Fruit fly (Drosophila melanogaster): ENCODE results near the gene CG17636.

The CG17636 gene

DNA sequence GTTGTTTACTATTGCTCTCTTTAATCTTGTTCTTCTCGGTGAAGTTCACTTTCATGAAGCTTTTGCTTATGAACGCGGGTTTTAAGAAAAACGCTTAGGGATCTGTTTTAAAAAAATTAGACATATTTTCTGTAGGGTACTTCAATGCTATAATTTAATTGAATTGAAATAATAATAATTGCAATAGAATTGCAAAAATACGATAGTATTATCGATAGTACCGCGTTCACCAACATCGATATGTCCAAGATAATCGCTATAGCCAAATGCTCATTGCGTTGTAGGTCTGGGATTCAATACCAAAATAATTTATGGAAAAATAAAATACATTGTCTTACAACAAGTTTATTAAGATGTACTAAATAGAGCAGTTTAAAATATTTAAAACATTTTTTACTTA, 15.4 kb upstream of the CG17636 start:
- no peak for TF ChIP-seq Ets98B (GFP tag; IDR thresholded peaks at IDR 0.05)
- TF ChIP-seq CG13204 (GFP tag; optimal IDR thresholded peaks at IDR 0.05): no peak
- peak; percentile 27 for TF ChIP-seq D1 (tag; optimal IDR thresholded peaks at IDR 0.05)
- TF ChIP-seq CG32121 (GFP tag; IDR thresholded peaks at IDR 0.05): no peak
- TF ChIP-seq Pif1B (GFP tag; optimal IDR thresholded peaks at IDR 0.05): peak; percentile 26
- no peak for TF ChIP-seq Snoo (tag; optimal IDR thresholded peaks at IDR 0.05)
- TF ChIP-seq Pif1A (GFP tag; optimal IDR thresholded peaks at IDR 0.05): no peak
- TF ChIP-seq CG8301 (tag; optimal IDR thresholded peaks at IDR 0.05): no peak
- no peak for TF ChIP-seq CG4496 (GFP tag; IDR thresholded peaks at IDR 0.05)
- no peak for TF ChIP-seq CG9948 (tag; optimal IDR thresholded peaks at IDR 0.05)

DNA sequence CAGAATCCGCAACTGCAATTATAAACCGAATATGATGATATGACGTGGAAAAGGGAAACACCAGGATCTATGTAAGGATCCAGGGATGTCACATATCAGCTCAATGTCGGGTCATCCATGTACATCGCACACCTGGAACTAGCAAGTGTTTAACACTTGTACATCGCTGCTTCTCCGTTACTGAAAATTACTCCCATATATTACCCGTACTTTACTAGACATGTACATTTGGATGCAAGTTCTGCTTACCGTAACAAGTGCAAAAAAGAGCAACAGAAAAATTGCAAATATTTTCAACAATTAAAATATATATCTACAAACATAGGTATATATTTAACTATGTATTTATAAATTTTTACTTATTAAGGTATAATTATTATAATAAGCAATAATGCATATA, 13.5 kb upstream of the CG17636 start, which contains the start of gene tyn:
Gene tyn, plus strand, starts transcription at position 301 of the 400 bp plus-strand sequence.
- no peak for TF ChIP-seq Ets98B (GFP tag; IDR thresholded peaks at IDR 0.05)
- TF ChIP-seq rn (GFP tag; IDR thresholded peaks at IDR 0.05): no peak
- TF ChIP-seq CG4496 (GFP tag; IDR thresholded peaks at IDR 0.05): no peak
- TF ChIP-seq CG9948 (tag; optimal IDR thresholded peaks at IDR 0.05): no peak
- TF ChIP-seq EcR (GFP tag; optimal IDR thresholded peaks at IDR 0.05): no peak
- no peak for TF ChIP-seq CG8159 (tag; optimal IDR thresholded peaks at IDR 0.05)
- no peak for TF ChIP-seq fd96Ca (GFP tag; IDR thresholded peaks at IDR 0.05)
- no peak for TF ChIP-seq CG17806 (tag; optimal IDR thresholded peaks at IDR 0.05)
- TF ChIP-seq CG34367 (tag; optimal IDR thresholded peaks at IDR 0.05): no peak

DNA sequence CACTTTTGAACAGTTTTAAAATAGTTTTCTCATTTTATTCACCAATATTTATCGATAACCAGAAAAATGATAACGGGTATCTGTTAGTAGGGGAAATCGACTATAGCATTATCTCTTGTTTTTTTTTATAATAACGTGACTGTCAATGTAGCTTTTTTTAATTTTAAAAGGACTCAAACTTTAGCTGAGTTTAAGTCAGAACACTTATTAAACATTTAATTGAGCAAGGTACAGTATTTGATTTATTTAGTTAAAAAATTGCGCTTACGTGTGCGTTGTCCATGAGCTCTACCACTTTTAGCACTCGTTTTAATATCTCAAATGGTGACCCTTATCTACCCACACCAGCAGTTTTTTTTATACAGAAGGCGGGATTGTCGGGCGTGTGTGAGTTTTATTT, 4.0 kb upstream of the CG17636 start:
- TF ChIP-seq CG9948 (tag; optimal IDR thresholded peaks at IDR 0.05): no peak
- no peak for TF ChIP-seq CG12605 (GFP tag; IDR thresholded peaks at IDR 0.05)
- no peak for TF ChIP-seq CG10348 (GFP tag; IDR thresholded peaks at IDR 0.05)
- no peak for TF ChIP-seq CG8301 (tag; optimal IDR thresholded peaks at IDR 0.05)
- TF ChIP-seq CG17806 (tag; optimal IDR thresholded peaks at IDR 0.05): no peak
- TF ChIP-seq Pif1A (GFP tag; optimal IDR thresholded peaks at IDR 0.05): no peak
- TF ChIP-seq CG8159 (tag; optimal IDR thresholded peaks at IDR 0.05): no peak
- no peak for TF ChIP-seq D1 (tag; optimal IDR thresholded peaks at IDR 0.05)
- no peak for TF ChIP-seq Snoo (tag; optimal IDR thresholded peaks at IDR 0.05)

DNA sequence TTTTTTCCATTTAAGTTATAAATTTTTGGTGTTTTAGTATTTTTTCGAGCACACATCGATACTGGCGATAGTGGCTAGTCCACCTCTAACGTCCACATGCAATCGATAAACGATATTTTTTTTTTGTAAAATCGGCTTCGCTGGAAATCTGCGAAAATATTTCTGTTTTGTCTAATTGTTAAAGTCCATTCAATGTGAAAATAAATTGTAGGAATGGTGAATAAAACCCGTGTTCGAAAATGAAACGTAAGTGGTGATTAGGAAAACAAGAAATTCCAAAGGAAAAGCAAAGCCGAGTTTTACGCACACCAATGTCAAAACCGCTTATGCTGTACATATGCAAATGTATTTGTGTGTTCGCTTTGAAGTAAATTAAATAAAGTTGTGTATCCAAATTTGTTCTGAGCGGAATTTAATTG, 845 bp upstream of the CG17636 start, which contains the start of gene RhoGAP1A:
Gene RhoGAP1A, plus strand, starts transcription at position 100 of the 419 bp plus-strand sequence.
- no peak for TF ChIP-seq CG15710 (tag; optimal IDR thresholded peaks at IDR 0.05)
- TF ChIP-seq CG32121 (GFP tag; IDR thresholded peaks at IDR 0.05): no peak
- peak; percentile 44 for TF ChIP-seq D1 (tag; optimal IDR thresholded peaks at IDR 0.05)
- no peak for TF ChIP-seq EcR (GFP tag; optimal IDR thresholded peaks at IDR 0.05)
- no peak for TF ChIP-seq CG34367 (tag; optimal IDR thresholded peaks at IDR 0.05)
- no peak for TF ChIP-seq CG8301 (tag; optimal IDR thresholded peaks at IDR 0.05)
- no peak for TF ChIP-seq CG14655 (GFP tag; optimal IDR thresholded peaks at IDR 0.05)
- no peak for TF ChIP-seq CG9948 (tag; optimal IDR thresholded peaks at IDR 0.05)

DNA sequence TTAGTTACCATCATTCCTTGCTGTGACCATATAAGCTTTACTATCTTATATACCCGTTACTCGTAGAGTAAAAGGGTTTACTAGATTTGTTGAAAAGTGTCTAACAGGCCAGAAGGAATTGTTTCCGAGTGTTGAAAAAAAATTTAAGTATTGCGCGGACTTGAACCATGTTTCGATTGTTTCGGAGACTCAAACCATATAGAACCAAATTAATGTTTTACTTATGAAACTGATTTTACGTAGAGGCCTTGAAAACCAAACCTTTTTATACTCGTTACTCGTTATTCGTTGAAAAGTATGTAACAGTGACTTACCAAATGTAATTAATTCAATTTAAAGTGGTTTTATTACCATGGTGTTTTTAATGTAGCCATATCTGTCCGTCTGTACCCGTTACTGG, 2.7 kb downstream of the CG17636 start:
- TF ChIP-seq EcR (GFP tag; optimal IDR thresholded peaks at IDR 0.05) (no peak), CG17806 (tag; optimal IDR thresholded peaks at IDR 0.05) (no peak), CG8301 (tag; optimal IDR thresholded peaks at IDR 0.05) (no peak), Pif1A (GFP tag; optimal IDR thresholded peaks at IDR 0.05) (no peak), CG14655 (GFP tag; optimal IDR thresholded peaks at IDR 0.05) (no peak), rn (GFP tag; IDR thresholded peaks at IDR 0.05) (no peak), Ets98B (GFP tag; IDR thresholded peaks at IDR 0.05) (no peak)

DNA sequence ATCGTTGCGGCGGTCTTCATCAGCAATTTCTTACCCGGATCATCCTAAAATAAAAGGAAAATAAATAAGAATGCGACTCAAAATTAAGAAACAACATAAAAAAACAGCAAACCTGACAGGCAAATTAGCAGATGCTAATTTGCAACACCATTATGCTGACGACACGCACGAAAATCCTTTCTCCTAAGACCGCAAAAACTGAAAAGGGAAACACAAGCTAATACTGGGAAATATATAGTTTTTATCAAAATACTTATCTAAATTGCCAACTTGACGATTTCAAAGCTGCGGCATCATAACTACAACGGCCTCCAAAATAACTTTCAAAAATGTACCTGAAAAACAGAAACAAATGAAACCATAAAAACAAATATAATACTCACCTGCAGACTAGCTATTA, 11.5 kb downstream of the CG17636 start:
- no peak for TF ChIP-seq CG14655 (GFP tag; optimal IDR thresholded peaks at IDR 0.05)
- no peak for TF ChIP-seq CG4496 (GFP tag; IDR thresholded peaks at IDR 0.05)
- no peak for TF ChIP-seq gl (tag; optimal IDR thresholded peaks at IDR 0.05)
- no peak for TF ChIP-seq Pif1B (GFP tag; optimal IDR thresholded peaks at IDR 0.05)
- TF ChIP-seq CG13204 (GFP tag; optimal IDR thresholded peaks at IDR 0.05): no peak
- TF ChIP-seq EcR (GFP tag; optimal IDR thresholded peaks at IDR 0.05): no peak
- TF ChIP-seq D1 (tag; optimal IDR thresholded peaks at IDR 0.05): no peak
- no peak for TF ChIP-seq CG34367 (tag; optimal IDR thresholded peaks at IDR 0.05)
- no peak for TF ChIP-seq CG8159 (tag; optimal IDR thresholded peaks at IDR 0.05)
- no peak for TF ChIP-seq Pif1A (GFP tag; optimal IDR thresholded peaks at IDR 0.05)
